Fruit fly (Drosophila melanogaster): ENCODE data around the gene Idua.

dm6 chr2L:11065106-11065878 lies 47.6 kb downstream of the Idua start:
- TF ChIP-seq Dif (GFP tag; optimal IDR thresholded peaks at IDR 0.05; ENCODE audit: partially characterized antibody) (no peak), Abd-B (GFP tag; optimal IDR thresholded peaks at IDR 0.05) (no peak)
